Worm (Caenorhabditis elegans): ENCODE measurements around the gene swip-10.

- no peak for TF ChIP-seq ceh-82 (tag; optimal IDR thresholded peaks at IDR 0.05)
- TF ChIP-seq elt-3 (tag; optimal IDR thresholded peaks at IDR 0.05), result no peak
- TF ChIP-seq nhr-11 (tag; optimal IDR thresholded peaks at IDR 0.05), result no peak
- TF ChIP-seq zag-1 (tag; optimal IDR thresholded peaks at IDR 0.05), result no peak
- TF ChIP-seq nhr-12 (tag; optimal IDR thresholded peaks at IDR 0.05), result no peak
- TF ChIP-seq nhr-28 (tag; optimal IDR thresholded peaks at IDR 0.05), result no peak
- TF ChIP-seq pha-4 (tag; optimal IDR thresholded peaks at IDR 0.05), result no peak
- TF ChIP-seq lin-39 (tag; optimal IDR thresholded peaks at IDR 0.05), result no peak
- TF ChIP-seq ama-1 (optimal IDR thresholded peaks at IDR 0.05), result no peak
- no peak for TF ChIP-seq lin-15B (tag; optimal IDR thresholded peaks at IDR 0.05)
- no peak for TF ChIP-seq nhr-237 (tag; optimal IDR thresholded peaks at IDR 0.05)
- no peak for TF ChIP-seq mdl-1 (tag; optimal IDR thresholded peaks at IDR 0.05)
- TF ChIP-seq nhr-25 (tag; optimal IDR thresholded peaks at IDR 0.05), result no peak
- TF ChIP-seq nhr-77 (tag; optimal IDR thresholded peaks at IDR 0.05), result no peak
These were observed 38.5 kb downstream of the swip-10 start, which contains the start of gene F49H12.4 for ce11 chrX:2079536-2079935.
